Fruit fly (Drosophila melanogaster) whole organism, embryonic: Measurements from ENCODE around the gene Cdc27.
A peak's percentile ranks its signal among the peaks of the same experiment; 100 is the strongest.

Experiments
- Atf6 ChIP-seq: fragments of 200-800 bp; sonication (Bioruptor generic); IDR thresholded peaks from 2 replicates; pipeline ENCODE4 v1.3.6; 2022; ENCODE audit warnings: missing biosample characterization, missing genetic modification characterization
- CG10274 ChIP-seq: fragments of 200-800 bp; sonication (Bioruptor generic); optimal IDR thresholded peaks from 3 replicates; lab custom pipeline; 2017; ENCODE audit warnings: missing biosample characterization, mild to moderate bottlenecking, missing genetic modification characterization
- CG11560 ChIP-seq: fragments of 200-800 bp; sonication (Bioruptor generic); IDR thresholded peaks from 3 replicates; pipeline ENCODE4 v1.3.6; 2022; ENCODE audit warnings: missing biosample characterization, missing genetic modification characterization
- CG14441 ChIP-seq: fragments of 200-800 bp; sonication (Bioruptor generic); IDR thresholded peaks from 2 replicates; pipeline ENCODE4 v1.3.6; 2022; ENCODE audit warnings: missing biosample characterization, missing genetic modification characterization
- CG14710 ChIP-seq: fragments of 200-800 bp; sonication (Bioruptor generic); optimal IDR thresholded peaks from 3 replicates; lab custom pipeline; 2019; ENCODE audit warnings: missing biosample characterization, mild to moderate bottlenecking, missing genetic modification characterization, moderate library complexity
- CG14965 ChIP-seq: fragments of 200-800 bp; sonication (Bioruptor generic); optimal IDR thresholded peaks from 2 replicates; lab custom pipeline; 2016; ENCODE audit warnings: missing biosample characterization, missing genetic modification characterization, borderline replicate concordance
- CG1529 ChIP-seq: fragments of 200-800 bp; sonication (Bioruptor generic); optimal IDR thresholded peaks from 3 replicates; lab custom pipeline; 2018; ENCODE audit warnings: missing biosample characterization, missing genetic modification characterization
- CG1602 ChIP-seq: fragments of 200-800 bp; sonication (Bioruptor generic); optimal IDR thresholded peaks from 3 replicates; lab custom pipeline; 2016; ENCODE audit warnings: missing biosample characterization, missing genetic modification characterization
- CG16863 ChIP-seq: fragments of 200-800 bp; sonication (Bioruptor generic); optimal IDR thresholded peaks from 3 replicates; lab custom pipeline; 2016; ENCODE audit warnings: missing biosample characterization, missing genetic modification characterization
- CG17829 ChIP-seq: fragments of 200-800 bp; optimal IDR thresholded peaks from 2 replicates; lab custom pipeline; 2019; ENCODE audit warnings: missing biosample characterization, mild to moderate bottlenecking, missing genetic modification characterization, moderate library complexity
- CG18619 ChIP-seq: fragments of 200-800 bp; sonication (Bioruptor generic); optimal IDR thresholded peaks from 3 replicates; lab custom pipeline; 2017; ENCODE audit warnings: missing biosample characterization, mild to moderate bottlenecking, missing genetic modification characterization
- CG2199 ChIP-seq: fragments of 200-800 bp; sonication (Bioruptor generic); IDR thresholded peaks from 3 replicates; pipeline ENCODE4 v1.3.6; 2022; ENCODE audit warnings: missing biosample characterization, missing genetic modification characterization
- CG30403 ChIP-seq: fragments of 200-800 bp; sonication (Bioruptor generic); optimal IDR thresholded peaks from 3 replicates; lab custom pipeline; 2016; ENCODE audit warnings: missing biosample characterization, missing genetic modification characterization
- CG3281 ChIP-seq: fragments of 200-800 bp; sonication (Bioruptor generic); optimal IDR thresholded peaks from 3 replicates; lab custom pipeline; 2017; ENCODE audit warnings: missing biosample characterization, mild to moderate bottlenecking, missing genetic modification characterization
- CG34422 ChIP-seq: fragments of 200-800 bp; sonication (Bioruptor generic); IDR thresholded peaks from 3 replicates; pipeline ENCODE4 v1.3.6; 2022; ENCODE audit warnings: missing biosample characterization, missing genetic modification characterization
- CG7556 ChIP-seq: fragments of 200-800 bp; sonication (Bioruptor generic); optimal IDR thresholded peaks from 2 replicates; lab custom pipeline; 2017; ENCODE audit warnings: missing biosample characterization, mild to moderate bottlenecking, missing genetic modification characterization
- Dad ChIP-seq: fragments of 200-800 bp; sonication (Bioruptor generic); optimal IDR thresholded peaks from 3 replicates; lab custom pipeline; 2016; ENCODE audit warnings: missing biosample characterization, missing genetic modification characterization
- Dip3 ChIP-seq: fragments of 200-800 bp; sonication (Bioruptor generic); optimal IDR thresholded peaks from 3 replicates; lab custom pipeline; 2016; ENCODE audit warnings: missing biosample characterization, missing genetic modification characterization
- Drgx ChIP-seq: fragments of 200-800 bp; sonication (Bioruptor generic); IDR thresholded peaks from 2 replicates; pipeline ENCODE4 v1.3.6; 2022; ENCODE audit warnings: missing biosample characterization, missing genetic modification characterization
- HLHmδ ChIP-seq: fragments of 200-800 bp; sonication (Bioruptor generic); optimal IDR thresholded peaks from 2 replicates; lab custom pipeline; 2018; ENCODE audit warnings: missing biosample characterization, mild to moderate bottlenecking, missing genetic modification characterization, moderate library complexity
- Hr3 ChIP-seq: fragments of 200-800 bp; sonication (Bioruptor generic); optimal IDR thresholded peaks from 3 replicates; lab custom pipeline; 2016; ENCODE audit warnings: missing biosample characterization, missing genetic modification characterization
- Nf-YB ChIP-seq: fragments of 200-800 bp; sonication (Bioruptor generic); optimal IDR thresholded peaks from 3 replicates; lab custom pipeline; 2019; ENCODE audit warnings: missing biosample characterization, mild to moderate bottlenecking, missing genetic modification characterization, moderate library complexity
- Sry-δ ChIP-seq: fragments of 200-800 bp; sonication (Bioruptor generic); optimal IDR thresholded peaks from 2 replicates; lab custom pipeline; 2016; ENCODE audit warnings: missing biosample characterization, missing genetic modification characterization
- abd-A ChIP-seq: fragments of 200-800 bp; sonication (Bioruptor generic); optimal IDR thresholded peaks from 3 replicates; lab custom pipeline; 2019; ENCODE audit warnings: missing biosample characterization, mild to moderate bottlenecking, missing genetic modification characterization, moderate library complexity
- amos ChIP-seq: fragments of 200-800 bp; sonication (Bioruptor generic); IDR thresholded peaks from 2 replicates; pipeline ENCODE4 v1.3.6; 2022; ENCODE audit warnings: missing biosample characterization, missing genetic modification characterization; ENCODE audit not compliant: partially characterized antibody
- br ChIP-seq: fragments of >200 bp; optimal IDR thresholded peaks from 2 replicates; lab custom pipeline; 2017
- cad ChIP-seq: fragments of >200 bp; optimal IDR thresholded peaks from 2 replicates; lab custom pipeline; 2017; ENCODE audit warnings: missing biosample characterization, missing genetic modification characterization
- cas ChIP-seq: fragments of 200-800 bp; sonication (Bioruptor generic); IDR thresholded peaks from 2 replicates; pipeline ENCODE4 v1.3.6; 2022; ENCODE audit warnings: missing biosample characterization, missing genetic modification characterization
- chinmo ChIP-seq: fragments of 200-800 bp; sonication (Bioruptor generic); IDR thresholded peaks from 4 replicates; pipeline ENCODE4 v1.3.6; 2022; ENCODE audit warnings: missing biosample characterization, missing genetic modification characterization; ENCODE audit not compliant: partially characterized antibody
- fd102C ChIP-seq: fragments of 200-800 bp; sonication (Bioruptor generic); optimal IDR thresholded peaks from 2 replicates; lab custom pipeline; 2018; ENCODE audit warnings: missing biosample characterization, mild to moderate bottlenecking, missing genetic modification characterization, moderate library complexity
- fd3F ChIP-seq: fragments of 200-800 bp; sonication (Bioruptor generic); optimal IDR thresholded peaks from 2 replicates; lab custom pipeline; 2018; ENCODE audit warnings: missing biosample characterization, mild to moderate bottlenecking, missing genetic modification characterization, moderate library complexity
- gem ChIP-seq: fragments of 200-800 bp; sonication (Bioruptor generic); optimal IDR thresholded peaks from 2 replicates; lab custom pipeline; 2019; ENCODE audit warnings: missing biosample characterization, mild to moderate bottlenecking, missing genetic modification characterization, moderate library complexity
- gsb ChIP-seq: fragments of 200-800 bp; sonication (Bioruptor generic); IDR thresholded peaks from 2 replicates; pipeline ENCODE4 v1.3.6; 2022; ENCODE audit warnings: missing biosample characterization, missing genetic modification characterization
- gsb-n ChIP-seq: fragments of 200-800 bp; sonication (Bioruptor generic); optimal IDR thresholded peaks from 3 replicates; lab custom pipeline; 2018; ENCODE audit warnings: missing biosample characterization, mild to moderate bottlenecking, missing genetic modification characterization
- hbn ChIP-seq: fragments of 200-800 bp; sonication (Bioruptor generic); IDR thresholded peaks from 2 replicates; pipeline ENCODE4 v1.3.6; 2022; ENCODE audit warnings: missing biosample characterization, missing genetic modification characterization; ENCODE audit not compliant: partially characterized antibody
- kni ChIP-seq: fragments of 200-800 bp; sonication (Bioruptor generic); optimal IDR thresholded peaks from 3 replicates; lab custom pipeline; 2017; ENCODE audit warnings: mild to moderate bottlenecking, missing biosample characterization, missing genetic modification reagents, missing genetic modification characterization
- lilli ChIP-seq: fragments of 200-800 bp; sonication (Bioruptor generic); optimal IDR thresholded peaks from 3 replicates; lab custom pipeline; 2016; ENCODE audit warnings: missing biosample characterization, missing genetic modification characterization
- lola ChIP-seq, 3 experiments: fragments of >200 bp in 2 of 3; fragments of 200-800 bp in 1 of 3; sonication (Bioruptor generic) in 1 of 3; optimal IDR thresholded peaks; 2 replicates each; lab custom pipeline; 2017 to 2019; ENCODE audit warnings: missing biosample characterization in 3 of 3, missing genetic modification characterization in 3 of 3, mild to moderate bottlenecking in 1 of 3, moderate library complexity in 1 of 3
- mirr ChIP-seq: fragments of 200-800 bp; sonication (Bioruptor generic); optimal IDR thresholded peaks from 3 replicates; lab custom pipeline; 2018; ENCODE audit warnings: missing biosample characterization, mild to moderate bottlenecking, missing genetic modification characterization
- org-1 ChIP-seq: fragments of 200-800 bp; sonication (Bioruptor generic); optimal IDR thresholded peaks from 2 replicates; lab custom pipeline; 2017; ENCODE audit warnings: missing biosample characterization, missing genetic modification characterization
- pho ChIP-seq: fragments of 200-800 bp; sonication (Bioruptor generic); optimal IDR thresholded peaks from 2 replicates; lab custom pipeline; 2016; ENCODE audit warnings: missing biosample characterization, missing genetic modification characterization
- pita ChIP-seq: fragments of 200-800 bp; sonication (Bioruptor generic); optimal IDR thresholded peaks from 2 replicates; lab custom pipeline; 2017; ENCODE audit warnings: missing biosample characterization, mild to moderate bottlenecking, missing genetic modification characterization
- repo ChIP-seq: fragments of 200-800 bp; sonication (Bioruptor generic); optimal IDR thresholded peaks from 2 replicates; lab custom pipeline; 2016; ENCODE audit warnings: missing biosample characterization, missing genetic modification characterization
- sc ChIP-seq, 3 experiments: fragments of >200 bp in 2 of 3; fragments of 200-800 bp in 1 of 3; sonication (Bioruptor generic) in 1 of 3; optimal IDR thresholded peaks; 2 replicates in 2 of 3; 3 replicates in 1 of 3; lab custom pipeline; 2017; ENCODE audit warnings: mild to moderate bottlenecking in 1 of 3, missing biosample characterization in 1 of 3, missing genetic modification characterization in 1 of 3, missing genetic modification reagents in 1 of 3
- scrt ChIP-seq: fragments of 200-800 bp; sonication (Bioruptor generic); optimal IDR thresholded peaks from 2 replicates; lab custom pipeline; 2018; ENCODE audit warnings: missing biosample characterization, mild to moderate bottlenecking, missing genetic modification characterization, moderate library complexity
- shn ChIP-seq: fragments of 200-800 bp; sonication (Bioruptor generic); optimal IDR thresholded peaks from 3 replicates; lab custom pipeline; 2016; ENCODE audit warnings: missing biosample characterization, missing genetic modification characterization
- stc ChIP-seq: fragments of 200-800 bp; sonication (Bioruptor generic); IDR thresholded peaks from 2 replicates; pipeline ENCODE4 v1.3.6; 2022; ENCODE audit warnings: missing biosample characterization, missing genetic modification characterization
- sug ChIP-seq: fragments of 200-800 bp; optimal IDR thresholded peaks from 2 replicates; lab custom pipeline; 2019; ENCODE audit warnings: missing biosample characterization, mild to moderate bottlenecking, missing genetic modification characterization, moderate library complexity
- ttk ChIP-seq: fragments of 200-800 bp; sonication (Bioruptor generic); IDR thresholded peaks from 2 replicates; pipeline ENCODE4 v2.1.2; 2022; ENCODE audit warnings: missing biosample characterization, missing genetic modification characterization
- tx ChIP-seq: fragments of 200-800 bp; sonication (Bioruptor generic); optimal IDR thresholded peaks from 2 replicates; lab custom pipeline; 2016; ENCODE audit warnings: missing biosample characterization, missing genetic modification characterization
- usp ChIP-seq: fragments of >200 bp; optimal IDR thresholded peaks from 2 replicates; lab custom pipeline; 2017; ENCODE audit warnings: missing biosample characterization, missing genetic modification characterization

Cdc27 gene

DNA sequence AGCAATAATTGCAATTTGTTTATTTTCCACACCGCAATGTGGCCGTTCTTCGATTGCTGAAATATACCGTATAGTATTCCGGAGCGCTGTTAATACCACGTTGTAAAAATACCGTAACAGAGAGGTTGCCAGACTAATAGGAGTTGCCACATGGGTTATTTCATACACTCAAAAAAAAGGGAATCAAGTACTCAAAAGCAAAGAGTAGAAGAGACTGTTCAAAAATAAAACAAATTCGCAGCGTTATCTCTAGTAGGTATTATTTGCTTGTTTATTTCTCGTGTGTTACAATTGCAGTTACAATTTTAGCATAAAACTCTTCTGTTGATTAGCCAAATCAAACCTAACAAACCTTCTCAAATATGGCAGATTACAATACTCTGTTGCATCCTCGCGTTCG is 1.3 kb upstream of the Cdc27 start, which contains the start of gene MED4 (continued):
- TF ChIP-seq CG14441 (GFP tag; lab: Robert Waterston, UW) (peak; percentile 74), pho (GFP tag; lab: Kevin White, UChicago) (peak; percentile 86), Dad (peak; percentile 61), CG11560 (tag; lab: Robert Waterston, UW) (no peak), amos (GFP tag; lab: Robert Waterston, UW) (peak; percentile 39; the same call in 1 of the 2 replicates), CG10274 (GFP tag; lab: Kevin White, UChicago) (peak; percentile 21), org-1 (GFP tag; lab: Kevin White, UChicago) (peak; percentile 61), mirr (no peak), CG14710 (tag; lab: Kevin White, UChicago) (peak; percentile 75), repo (peak; percentile 83), abd-A (tag; lab: Kevin White, UChicago) (no peak), HLHmδ (GFP tag; lab: Kevin White, UChicago) (no peak), stc (GFP tag; lab: Robert Waterston, UW) (peak; percentile 75), gsb (GFP tag; lab: Robert Waterston, UW) (peak; percentile 49), fd3F (GFP tag; lab: Kevin White, UChicago) (peak; percentile 72), CG7556 (GFP tag; lab: Kevin White, UChicago) (peak; percentile 62), CG30403 (peak; percentile 86), CG16863 (GFP tag; lab: Kevin White, UChicago) (peak; percentile 83), lola (GFP tag; optimal IDR thresholded peaks at IDR 0.05; lab: Kevin White, UChicago) (peak in 1 of 3 experiments; percentile 60), Drgx (GFP tag; lab: Robert Waterston, UW) (peak; percentile 83), CG14965 (GFP tag; lab: Kevin White, UChicago) (no peak), Atf6 (GFP tag; lab: Robert Waterston, UW) (peak; percentile 78), Nf-YB (GFP tag; lab: Kevin White, UChicago) (peak; percentile 47), br (lab: Kevin White, UChicago) (no peak), CG18619 (GFP tag; lab: Kevin White, UChicago) (peak; percentile 50), CG3281 (GFP tag; lab: Kevin White, UChicago) (peak; percentile 73), Hr3 (GFP tag; lab: Kevin White, UChicago) (peak; percentile 70), CG17829 (tag; lab: Kevin White, UChicago) (peak; percentile 69), sc (optimal IDR thresholded peaks at IDR 0.05; lab: Kevin White, UChicago) (no peak), sc (GFP tag; optimal IDR thresholded peaks at IDR 0.05; lab: Kevin White, UChicago) (no peak), Sry-δ (GFP tag; lab: Kevin White, UChicago) (peak; percentile 65), gem (peak; percentile 85), CG1602 (peak; percentile 77), Dip3 (GFP tag; lab: Kevin White, UChicago) (peak; percentile 65), lilli (GFP tag; lab: Kevin White, UChicago) (peak; percentile 89), kni (GFP tag; lab: Kevin White, UChicago) (no peak), sug (tag; lab: Kevin White, UChicago) (peak; percentile 51), gsb-n (peak; percentile 65), CG1529 (peak; percentile 33), pita (GFP tag; lab: Kevin White, UChicago) (no peak), hbn (no peak), shn (peak; percentile 82), ttk (GFP tag; lab: Robert Waterston, UW) (peak; percentile 82), fd102C (GFP tag; lab: Kevin White, UChicago) (no peak), tx (peak; percentile 82), scrt (peak; percentile 69), cad (GFP tag; lab: Kevin White, UChicago) (no peak), CG34422 (peak; percentile 92), CG2199 (GFP tag; lab: Robert Waterston, UW) (peak; percentile 70; the same call in 2 of the 3 replicates), cas (GFP tag; lab: Robert Waterston, UW) (no peak), usp (GFP tag; lab: Kevin White, UChicago) (no peak), chinmo (GFP tag; lab: Robert Waterston, UW) (0 out of 4 replicates have a peak, but pooled peaks have one; percentile 27)
